Worm (Caenorhabditis elegans): ENCODE measurements around the gene C16D2.1.

DNA sequence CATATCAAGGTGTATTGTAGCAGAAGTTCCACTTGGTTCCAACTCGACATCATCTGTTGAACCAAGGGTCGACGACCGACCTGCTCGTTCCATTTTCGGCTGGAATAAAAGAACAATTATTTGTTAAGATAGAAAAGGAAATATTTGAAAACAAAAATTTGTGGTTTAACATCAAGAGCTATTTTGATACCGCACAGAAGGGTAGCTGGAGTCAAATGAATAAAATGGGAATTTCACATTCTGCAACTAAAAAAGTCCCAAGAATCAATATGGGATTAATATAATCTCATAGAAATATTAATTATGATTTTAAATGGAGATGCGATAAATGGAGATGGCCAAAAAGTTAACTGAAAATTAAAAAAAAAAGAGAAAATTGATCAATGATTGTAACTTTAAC is 33.0 kb upstream of the C16D2.1 start, which contains the start of gene clh-5:
- TF ChIP-seq rnt-1 (tag; optimal IDR thresholded peaks at IDR 0.05), result no peak
- TF ChIP-seq elt-2 (tag; optimal IDR thresholded peaks at IDR 0.05), result no peak
- no peak for TF ChIP-seq unc-3 (GFP tag; conservative IDR thresholded peaks at IDR 0.05)
- TF ChIP-seq unc-3 (tag; optimal IDR thresholded peaks at IDR 0.05), result no peak
- TF ChIP-seq hlh-30 (tag; optimal IDR thresholded peaks at IDR 0.05; ENCODE audit: insufficient read depth), result no peak
- no peak for TF ChIP-seq ttx-3 (tag; optimal IDR thresholded peaks at IDR 0.05)
- no peak for TF ChIP-seq F13H6.1 (tag; optimal IDR thresholded peaks at IDR 0.05)
- TF ChIP-seq ceh-22 (tag; optimal IDR thresholded peaks at IDR 0.05), result no peak
- TF ChIP-seq pqm-1 (tag; optimal IDR thresholded peaks at IDR 0.05), result no peak

All from whole organism, late embryonic.